Worm (Caenorhabditis elegans) whole organism, midembryonic: ENCODE data around the gene H41C03.2.

Experiments
- T22C8.4 ChIP-seq: fragments of 200-800 bp; sonication (Bioruptor generic); IDR thresholded peaks from 2 replicates; pipeline ENCODE4 v1.3.6; 2022; ENCODE audit warnings: missing genetic modification characterization, missing compliant biosample characterization
- tab-1 ChIP-seq: fragments of 200-800 bp; sonication (Bioruptor generic); IDR thresholded peaks from 2 replicates; pipeline ENCODE4 v1.3.6; 2022; ENCODE audit warnings: missing genetic modification characterization, missing compliant biosample characterization
- ztf-23 ChIP-seq: fragments of 200-800 bp; sonication (Bioruptor generic); IDR thresholded peaks from 2 replicates; pipeline ENCODE4 v1.3.6; 2022; ENCODE audit warnings: missing genetic modification reagents, missing genetic modification characterization, missing compliant biosample characterization

ce11 chrII:5880677-5881076 lies 28.8 kb upstream of the H41C03.2 start:
- TF ChIP-seq ztf-23 (GFP tag; lab: Robert Waterston, UW) (no peak), T22C8.4 (GFP tag; lab: Robert Waterston, UW) (no peak), tab-1 (GFP tag; lab: Robert Waterston, UW) (no peak)
